Worm (Caenorhabditis elegans): ENCODE results near the gene ZK856.6.

The ZK856.6 gene

ce11 chrV:10239861-10240260 lies 41.4 kb downstream of the ZK856.6 start, which contains the start of gene fipr-8:
Gene fipr-8, minus strand, starts transcription at chrV:10239961.
- TF ChIP-seq elt-3 (tag; optimal IDR thresholded peaks at IDR 0.05) (no peak), nhr-2 (tag; optimal IDR thresholded peaks at IDR 0.05) (no peak), snpc-4 (tag; optimal IDR thresholded peaks at IDR 0.05) (no peak), lin-13 (tag; optimal IDR thresholded peaks at IDR 0.05) (no peak), unc-39 (tag; optimal IDR thresholded peaks at IDR 0.05) (no peak), blmp-1 (tag; optimal IDR thresholded peaks at IDR 0.05) (no peak), mep-1 (tag; optimal IDR thresholded peaks at IDR 0.05) (no peak), elt-1 (tag; optimal IDR thresholded peaks at IDR 0.05; ENCODE audit: borderline replicate concordance, insufficient read depth) (no peak), ces-1 (GFP tag; optimal IDR thresholded peaks at IDR 0.05) (no peak), lin-32 (GFP tag; optimal IDR thresholded peaks at IDR 0.05) (no peak), sem-2 (GFP tag; optimal IDR thresholded peaks at IDR 0.05) (no peak), nhr-12 (tag; optimal IDR thresholded peaks at IDR 0.05) (no peak), unc-120 (tag; optimal IDR thresholded peaks at IDR 0.05; ENCODE audit: poor library complexity, severe bottlenecking) (no peak), ceh-83 (GFP tag; optimal IDR thresholded peaks at IDR 0.05) (no peak), hlh-1 (tag; optimal IDR thresholded peaks at IDR 0.05) (no peak)

ce11 chrV:10241121-10241803 lies 42.8 kb downstream of the ZK856.6 start, which contains the start of the genes C12D8.21 and col-148:
Gene C12D8.21, minus strand, starts transcription at chrV:10241188.
Gene col-148, plus strand, starts transcription at chrV:10241753.
- TF ChIP-seq lsy-2 (tag; optimal IDR thresholded peaks at IDR 0.05): no peak
- TF ChIP-seq sptf-1 (tag; optimal IDR thresholded peaks at IDR 0.05): no peak
- no peak for TF ChIP-seq nhr-12 (tag; optimal IDR thresholded peaks at IDR 0.05)
- TF ChIP-seq bed-3 (GFP tag; optimal IDR thresholded peaks at IDR 0.05): no peak
- no peak for TF ChIP-seq elt-1 (tag; optimal IDR thresholded peaks at IDR 0.05; ENCODE audit: borderline replicate concordance, insufficient read depth)
- TF ChIP-seq drap-1 (GFP tag; optimal IDR thresholded peaks at IDR 0.05): no peak
- TF ChIP-seq nhr-28 (tag; optimal IDR thresholded peaks at IDR 0.05): no peak
- no peak for TF ChIP-seq nhr-237 (tag; optimal IDR thresholded peaks at IDR 0.05)
- no peak for TF ChIP-seq pha-4 (tag; optimal IDR thresholded peaks at IDR 0.05)
- no peak for TF ChIP-seq sem-2 (GFP tag; optimal IDR thresholded peaks at IDR 0.05)
- TF ChIP-seq lin-32 (GFP tag; optimal IDR thresholded peaks at IDR 0.05): no peak
- no peak for TF ChIP-seq M03D4.4 (tag; optimal IDR thresholded peaks at IDR 0.05)
- no peak for TF ChIP-seq ztf-11 (tag; optimal IDR thresholded peaks at IDR 0.05)
- TF ChIP-seq mep-1 (tag; optimal IDR thresholded peaks at IDR 0.05): no peak
- no peak for TF ChIP-seq cnd-1 (tag; optimal IDR thresholded peaks at IDR 0.05)
- TF ChIP-seq ceh-83 (GFP tag; optimal IDR thresholded peaks at IDR 0.05): no peak

ce11 chrV:10243105-10243504 lies 44.6 kb downstream of the ZK856.6 start, which contains the start of gene C12D8.9:
Gene C12D8.9, minus strand, starts transcription at chrV:10243205.
- TF ChIP-seq nhr-76 (tag; optimal IDR thresholded peaks at IDR 0.05): no peak
- TF ChIP-seq tbx-8 (GFP tag; optimal IDR thresholded peaks at IDR 0.05): no peak
- no peak for TF ChIP-seq elt-1 (tag; optimal IDR thresholded peaks at IDR 0.05; ENCODE audit: borderline replicate concordance, insufficient read depth)

- TF ChIP-seq elt-1 (tag; optimal IDR thresholded peaks at IDR 0.05; ENCODE audit: borderline replicate concordance, insufficient read depth): peak; percentile 54
- TF ChIP-seq ceh-43 (GFP tag; optimal IDR thresholded peaks at IDR 0.05): no peak
Measured at ce11 chrV:10244018-10244720, 45.7 kb downstream of the ZK856.6 start.

- TF ChIP-seq nhr-2 (tag; optimal IDR thresholded peaks at IDR 0.05): no peak
- TF ChIP-seq drap-1 (GFP tag; optimal IDR thresholded peaks at IDR 0.05): no peak
- no peak for TF ChIP-seq hlh-1 (tag; optimal IDR thresholded peaks at IDR 0.05)
- TF ChIP-seq elt-3 (tag; optimal IDR thresholded peaks at IDR 0.05): no peak
- no peak for TF ChIP-seq bed-3 (GFP tag; optimal IDR thresholded peaks at IDR 0.05)
- no peak for TF ChIP-seq nhr-237 (tag; optimal IDR thresholded peaks at IDR 0.05)
- TF ChIP-seq nhr-12 (tag; optimal IDR thresholded peaks at IDR 0.05): no peak
- TF ChIP-seq pha-4 (tag; optimal IDR thresholded peaks at IDR 0.05): no peak
- TF ChIP-seq M03D4.4 (tag; optimal IDR thresholded peaks at IDR 0.05): no peak
- no peak for TF ChIP-seq ceh-39 (tag; optimal IDR thresholded peaks at IDR 0.05)
- TF ChIP-seq nhr-28 (tag; optimal IDR thresholded peaks at IDR 0.05): no peak
- TF ChIP-seq unc-62 (GFP tag; optimal IDR thresholded peaks at IDR 0.05): no peak
- TF ChIP-seq mab-5 (tag; optimal IDR thresholded peaks at IDR 0.05): no peak
- no peak for TF ChIP-seq cnd-1 (tag; optimal IDR thresholded peaks at IDR 0.05)
- no peak for TF ChIP-seq unc-120 (tag; optimal IDR thresholded peaks at IDR 0.05; ENCODE audit: poor library complexity, severe bottlenecking)
- TF ChIP-seq lin-13 (tag; optimal IDR thresholded peaks at IDR 0.05): no peak
- no peak for TF ChIP-seq lin-32 (GFP tag; optimal IDR thresholded peaks at IDR 0.05)
- no peak for TF ChIP-seq ces-1 (GFP tag; optimal IDR thresholded peaks at IDR 0.05)
- TF ChIP-seq snpc-4 (tag; optimal IDR thresholded peaks at IDR 0.05): no peak
Measured at ce11 chrV:10245615-10246014, 47.1 kb downstream of the ZK856.6 start.

Measured in whole organism, mixed stage, embryonic.